In the genomic region with DNA sequence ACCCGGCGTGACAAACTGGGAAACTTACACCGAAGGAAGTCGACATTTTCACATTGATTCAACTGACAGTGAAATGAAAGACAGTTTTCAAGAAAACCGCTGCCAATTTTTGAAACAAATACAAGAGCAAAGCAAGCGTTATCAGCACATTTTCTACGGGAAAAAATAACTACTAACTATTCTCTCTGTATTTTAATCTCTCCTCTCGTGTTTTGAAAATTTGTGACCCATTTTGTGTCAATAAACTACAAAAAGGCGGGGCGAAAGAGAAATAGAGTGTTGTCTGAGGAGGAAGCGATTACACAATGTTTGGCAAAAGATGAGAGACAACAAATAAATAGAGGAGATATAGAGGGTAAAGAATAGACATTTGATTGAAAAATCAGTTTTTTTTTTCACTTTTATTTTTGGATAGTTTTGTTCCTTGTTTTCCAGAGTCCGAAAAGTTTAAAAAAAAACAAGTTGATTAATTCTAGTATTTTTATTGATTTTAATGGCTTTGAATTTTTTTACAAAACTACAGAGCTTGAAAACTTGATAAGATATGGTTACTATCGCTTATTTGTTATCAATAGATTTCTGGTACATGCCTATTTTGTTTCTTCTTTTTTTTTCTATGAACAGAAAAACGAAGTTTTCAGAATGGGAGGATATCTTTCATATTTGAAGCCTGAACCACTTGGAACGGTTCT, we compare ENCODE assay signal across 5 worm cellular contexts.
TF ChIP-seq lines count a peak whose summit lies in the region.

cest-34 (plus strand) TSS at position 642 of the 692 bp plus-strand sequence.

TF ChIP-seq in whole organism, L1 larva, 84 proteins besides CTCF, POLR2A, EP300 and RAD21:
- TF ChIP-seq nhr-20 (tag; optimal IDR thresholded peaks at IDR 0.05; lab: Kevin White, UChicago) (peak; percentile 63), lin-14 (GFP tag; optimal IDR thresholded peaks at IDR 0.05; lab: Kevin White, UChicago) (peak; percentile 65), ceh-82 (tag; optimal IDR thresholded peaks at IDR 0.05; lab: Kevin White, UChicago) (no peak), hlh-17 (GFP tag; optimal IDR thresholded peaks at IDR 0.05; lab: Kevin White, UChicago; ENCODE audit: borderline replicate concordance) (no peak), blmp-1 (tag; optimal IDR thresholded peaks at IDR 0.05; lab: Kevin White, UChicago) (peak; percentile 1), nhr-84 (tag; optimal IDR thresholded peaks at IDR 0.05; lab: Kevin White, UChicago) (no peak), mef-2 (tag; optimal IDR thresholded peaks at IDR 0.05; lab: Kevin White, UChicago) (no peak), nhr-77 (tag; optimal IDR thresholded peaks at IDR 0.05; lab: Kevin White, UChicago) (peak; percentile 4)

TF ChIP-seq in whole organism, L2 larva, 48 proteins besides CTCF, POLR2A, EP300 and RAD21:
- peak; percentile 4 for TF ChIP-seq fos-1 (tag; optimal IDR thresholded peaks at IDR 0.05; lab: Kevin White, UChicago)
- no peak for TF ChIP-seq nhr-12 (tag; optimal IDR thresholded peaks at IDR 0.05; lab: Kevin White, UChicago)
- peak; percentile 19 for TF ChIP-seq sma-9 (GFP tag; optimal IDR thresholded peaks at IDR 0.05; lab: Kevin White, UChicago)
- no peak for TF ChIP-seq sma-9 (tag; optimal IDR thresholded peaks at IDR 0.05; lab: Kevin White, UChicago)
- TF ChIP-seq sem-4 (tag; optimal IDR thresholded peaks at IDR 0.05; lab: Kevin White, UChicago): no peak
- TF ChIP-seq lin-13 (GFP tag; optimal IDR thresholded peaks at IDR 0.05; lab: Kevin White, UChicago): no peak

TF ChIP-seq in whole organism, L3 larva, 47 proteins besides CTCF, POLR2A, EP300 and RAD21:
- TF ChIP-seq ceh-28 (tag; optimal IDR thresholded peaks at IDR 0.05; lab: Kevin White, UChicago): no peak
- peak; percentile 18 for TF ChIP-seq elt-2 (tag; optimal IDR thresholded peaks at IDR 0.05; lab: Kevin White, UChicago)
- TF ChIP-seq pha-4 (tag; optimal IDR thresholded peaks at IDR 0.05; lab: Kevin White, UChicago): peak; percentile 87
TF ChIP-seq in whole organism, L3 larva: peak in this region for 2.

TF ChIP-seq in whole organism, L4 larva, 104 proteins besides CTCF, POLR2A, EP300 and RAD21:
- TF ChIP-seq aha-1 (tag; lab: Kevin White, UChicago) (peak; percentile 17), nhr-28 (tag; optimal IDR thresholded peaks at IDR 0.05; lab: Kevin White, UChicago) (peak; percentile 76), nhr-111 (GFP tag; optimal IDR thresholded peaks at IDR 0.05; lab: Kevin White, UChicago) (no peak), dmd-6 (GFP tag; IDR thresholded peaks at IDR 0.05; lab: Robert Waterston, UW) (peak; percentile 83), hlh-11 (tag; optimal IDR thresholded peaks at IDR 0.05; lab: Kevin White, UChicago) (peak; percentile 29)
TF ChIP-seq in whole organism, L4 larva: peak in this region for 4.

TF ChIP-seq in whole organism, young adult, 124 proteins besides CTCF, POLR2A, EP300 and RAD21:
- TF ChIP-seq nhr-80 (tag; optimal IDR thresholded peaks at IDR 0.05; lab: Kevin White, UChicago): peak; percentile 87
- TF ChIP-seq madf-6 (GFP tag; IDR thresholded peaks at IDR 0.05; lab: Robert Waterston, UW): no peak
